Fruit fly (Drosophila melanogaster) whole organism, prepupa: ENCODE results near the gene CG12725.

ENCODE experiments used
- Blimp-1 ChIP-seq: fragments of 200-800 bp; sonication (Bioruptor generic); optimal IDR thresholded peaks from 3 replicates; lab custom pipeline; 2017; ENCODE audit warnings: missing biosample characterization, missing genetic modification characterization, mild to moderate bottlenecking, moderate library complexity, missing genetic modification reagents
- CG10631 ChIP-seq: fragments of 200-800 bp; sonication (Bioruptor generic); optimal IDR thresholded peaks from 2 replicates; lab custom pipeline; 2016; ENCODE audit warnings: missing biosample characterization, missing genetic modification characterization
- CG10669 ChIP-seq: fragments of 200-800 bp; sonication (Bioruptor generic); optimal IDR thresholded peaks from 3 replicates; lab custom pipeline; 2018; ENCODE audit warnings: missing biosample characterization, mild to moderate bottlenecking, missing genetic modification characterization, moderate library complexity
- CG11294 ChIP-seq: fragments of 200-800 bp; sonication (Bioruptor generic); IDR thresholded peaks from 2 replicates; pipeline ENCODE4 v1.3.6; 2022; ENCODE audit warnings: missing biosample characterization, missing genetic modification characterization
- CG11762 ChIP-seq: fragments of 200-800 bp; sonication (Bioruptor generic); optimal IDR thresholded peaks from 3 replicates; lab custom pipeline; 2016; ENCODE audit warnings: missing biosample characterization, missing genetic modification characterization; ENCODE audit not compliant: insufficient read depth
- CG11902 ChIP-seq: fragments of 200-800 bp; sonication (Bioruptor generic); optimal IDR thresholded peaks from 3 replicates; lab custom pipeline; 2016; ENCODE audit warnings: missing biosample characterization, missing genetic modification characterization
- CG15336 ChIP-seq: fragments of 200-800 bp; sonication (Bioruptor generic); IDR thresholded peaks from 2 replicates; pipeline ENCODE4 v1.3.6; 2022; ENCODE audit warnings: missing biosample characterization, missing genetic modification characterization
- CG16779 ChIP-seq: fragments of 200-800 bp; sonication (Bioruptor generic); optimal IDR thresholded peaks from 3 replicates; lab custom pipeline; 2017; ENCODE audit warnings: missing biosample characterization, mild to moderate bottlenecking, missing genetic modification characterization
- CG31627 ChIP-seq: fragments of 200-800 bp; sonication (Bioruptor generic); optimal IDR thresholded peaks from 3 replicates; lab custom pipeline; 2016; ENCODE audit warnings: missing biosample characterization, missing genetic modification characterization
- CG32006 ChIP-seq: fragments of 200-800 bp; sonication (Bioruptor generic); optimal IDR thresholded peaks from 3 replicates; lab custom pipeline; 2017; ENCODE audit warnings: missing biosample characterization, mild to moderate bottlenecking, missing genetic modification characterization
- CG6163 ChIP-seq: fragments of 200-800 bp; sonication (Bioruptor generic); IDR thresholded peaks from 3 replicates; pipeline ENCODE4 v1.3.6; 2022; ENCODE audit warnings: missing biosample characterization, missing genetic modification characterization
- CG6276 ChIP-seq: fragments of 200-800 bp; sonication (Bioruptor generic); optimal IDR thresholded peaks from 2 replicates; lab custom pipeline; 2017; ENCODE audit warnings: missing biosample characterization, mild to moderate bottlenecking, missing genetic modification characterization
- CG6792 ChIP-seq: fragments of 200-800 bp; sonication (Bioruptor generic); optimal IDR thresholded peaks from 3 replicates; lab custom pipeline; 2016; ENCODE audit warnings: missing biosample characterization, missing genetic modification characterization
- CG6808 ChIP-seq: fragments of 200-800 bp; sonication (Bioruptor generic); optimal IDR thresholded peaks from 3 replicates; lab custom pipeline; 2017; ENCODE audit warnings: missing biosample characterization, missing genetic modification characterization, mild to moderate bottlenecking, moderate library complexity, missing genetic modification reagents
- CG6854 ChIP-seq: fragments of 200-800 bp; sonication (Bioruptor generic); optimal IDR thresholded peaks from 2 replicates; lab custom pipeline; 2017; ENCODE audit warnings: missing biosample characterization, mild to moderate bottlenecking, missing genetic modification characterization
- CG7368 ChIP-seq: fragments of 200-800 bp; sonication (Bioruptor generic); optimal IDR thresholded peaks from 3 replicates; lab custom pipeline; 2016; ENCODE audit warnings: missing biosample characterization, missing genetic modification characterization
- CG8119 ChIP-seq: fragments of 200-800 bp; sonication (Bioruptor generic); IDR thresholded peaks from 3 replicates; pipeline ENCODE4 v1.3.6; 2022; ENCODE audit warnings: missing biosample characterization, missing genetic modification characterization
- CG8319 ChIP-seq: fragments of 200-800 bp; sonication (Bioruptor generic); optimal IDR thresholded peaks from 3 replicates; lab custom pipeline; 2016; ENCODE audit warnings: missing biosample characterization, missing genetic modification characterization
- CG8632 ChIP-seq: fragments of 200-800 bp; sonication (Bioruptor generic); optimal IDR thresholded peaks from 3 replicates; lab custom pipeline; 2016; ENCODE audit warnings: missing biosample characterization, missing genetic modification characterization
- CG9139 ChIP-seq: fragments of 200-800 bp; sonication (Bioruptor generic); optimal IDR thresholded peaks from 3 replicates; lab custom pipeline; 2017; ENCODE audit warnings: missing biosample characterization, mild to moderate bottlenecking, missing genetic modification characterization
- Eip75B ChIP-seq: fragments of 200-800 bp; sonication (Bioruptor generic); optimal IDR thresholded peaks from 3 replicates; lab custom pipeline; 2016; ENCODE audit warnings: missing biosample characterization, missing genetic modification characterization
- Eip78C ChIP-seq: fragments of 200-800 bp; sonication (Bioruptor generic); peaks from one replicate; lab custom pipeline; 2016; ENCODE audit warnings: missing biosample characterization, missing genetic modification characterization
- Eip93F ChIP-seq: fragments of 200-800 bp; sonication (Bioruptor generic); optimal IDR thresholded peaks from 2 replicates; lab custom pipeline; 2016; ENCODE audit warnings: missing biosample characterization, mild to moderate bottlenecking, missing genetic modification characterization
- Ets96B ChIP-seq: fragments of 200-800 bp; optimal IDR thresholded peaks from 2 replicates; lab custom pipeline; 2019; ENCODE audit warnings: missing biosample characterization, mild to moderate bottlenecking, missing genetic modification characterization, moderate library complexity
- Gug ChIP-seq: fragments of 200-800 bp; sonication (Bioruptor generic); IDR thresholded peaks from 2 replicates; pipeline ENCODE4 v1.3.6; 2022; ENCODE audit warnings: missing biosample characterization, missing genetic modification characterization
- Hr38 ChIP-seq: sonication (Bioruptor generic); optimal IDR thresholded peaks from 2 replicates; lab custom pipeline; 2016; ENCODE audit warnings: missing biosample characterization, missing genetic modification characterization
- Hr39 ChIP-seq: fragments of 200-800 bp; sonication (Bioruptor generic); optimal IDR thresholded peaks from 2 replicates; lab custom pipeline; 2016; ENCODE audit warnings: missing biosample characterization, missing genetic modification characterization
- Hr4 ChIP-seq: fragments of 200-800 bp; sonication (Bioruptor generic); optimal IDR thresholded peaks from 3 replicates; lab custom pipeline; 2016; ENCODE audit warnings: missing biosample characterization, missing genetic modification characterization
- Lpt ChIP-seq: fragments of 200-800 bp; sonication (Bioruptor generic); optimal IDR thresholded peaks from 3 replicates; lab custom pipeline; 2016; ENCODE audit warnings: missing biosample characterization, missing genetic modification characterization
- Met ChIP-seq: fragments of 200-800 bp; sonication (Bioruptor generic); optimal IDR thresholded peaks from 3 replicates; lab custom pipeline; 2016; ENCODE audit warnings: missing biosample characterization, missing genetic modification characterization
- Smox ChIP-seq: fragments of 200-800 bp; sonication (Bioruptor generic); optimal IDR thresholded peaks from 3 replicates; lab custom pipeline; 2016; ENCODE audit warnings: missing biosample characterization, missing genetic modification characterization
- Sox102F ChIP-seq: fragments of 200-800 bp; sonication (Bioruptor generic); optimal IDR thresholded peaks from 2 replicates; lab custom pipeline; 2016; ENCODE audit warnings: missing biosample characterization, mild to moderate bottlenecking, missing genetic modification characterization
- Sox14 ChIP-seq: fragments of 200-800 bp; sonication (Bioruptor generic); optimal IDR thresholded peaks from 3 replicates; lab custom pipeline; 2016; ENCODE audit warnings: missing biosample characterization, missing genetic modification characterization
- cyc ChIP-seq: fragments of 200-800 bp; sonication (Bioruptor generic); optimal IDR thresholded peaks from 3 replicates; lab custom pipeline; 2016; ENCODE audit warnings: missing biosample characterization, missing genetic modification characterization
- dac ChIP-seq: fragments of 200-800 bp; sonication (Bioruptor generic); optimal IDR thresholded peaks from 2 replicates; lab custom pipeline; 2017; ENCODE audit warnings: missing biosample characterization, mild to moderate bottlenecking, missing genetic modification characterization
- dsx ChIP-seq: fragments of 200-800 bp; optimal IDR thresholded peaks from 3 replicates; lab custom pipeline; 2019; ENCODE audit warnings: missing biosample characterization, mild to moderate bottlenecking, missing genetic modification characterization, moderate library complexity; ENCODE audit not compliant: poor library complexity, severe bottlenecking
- eg ChIP-seq: fragments of 200-800 bp; sonication (Bioruptor generic); IDR thresholded peaks from 3 replicates; pipeline ENCODE4 v1.3.6; 2022; ENCODE audit warnings: missing biosample characterization, missing genetic modification characterization
- esn ChIP-seq: fragments of 200-800 bp; sonication (Bioruptor generic); optimal IDR thresholded peaks from 2 replicates; lab custom pipeline; 2016; ENCODE audit warnings: missing biosample characterization, mild to moderate bottlenecking, missing genetic modification characterization, moderate library complexity
- fd59A ChIP-seq: fragments of 200-800 bp; sonication (Bioruptor generic); optimal IDR thresholded peaks from 2 replicates; lab custom pipeline; 2017; ENCODE audit warnings: missing biosample characterization, mild to moderate bottlenecking, missing genetic modification characterization, missing genetic modification reagents
- fd85E ChIP-seq: fragments of 200-800 bp; sonication (Bioruptor generic); optimal IDR thresholded peaks from 3 replicates; lab custom pipeline; 2016; ENCODE audit warnings: missing biosample characterization, missing genetic modification characterization
- fkh ChIP-seq: fragments of 200-800 bp; sonication (Bioruptor generic); optimal IDR thresholded peaks from 3 replicates; lab custom pipeline; 2017; ENCODE audit warnings: missing biosample characterization, mild to moderate bottlenecking, missing genetic modification characterization, moderate library complexity
- lz ChIP-seq: fragments of 200-800 bp; sonication (Bioruptor generic); optimal IDR thresholded peaks from 3 replicates; lab custom pipeline; 2016; ENCODE audit warnings: missing biosample characterization, missing genetic modification characterization
- net ChIP-seq: fragments of 200-800 bp; sonication (Bioruptor generic); optimal IDR thresholded peaks from 3 replicates; lab custom pipeline; 2016; ENCODE audit warnings: missing biosample characterization, missing genetic modification characterization
- pdm3 ChIP-seq: fragments of 200-800 bp; sonication (Bioruptor generic); optimal IDR thresholded peaks from 3 replicates; lab custom pipeline; 2016; ENCODE audit warnings: missing biosample characterization, missing genetic modification characterization
- salr ChIP-seq, 2 experiments: fragments of 200-800 bp; sonication (Bioruptor generic); optimal IDR thresholded peaks; 3 replicates each; lab custom pipeline; 2016 to 2018; ENCODE audit warnings: missing biosample characterization in 2 of 2, missing genetic modification characterization in 2 of 2, mild to moderate bottlenecking in 1 of 2
- spab ChIP-seq: fragments of 200-800 bp; sonication (Bioruptor generic); optimal IDR thresholded peaks from 2 replicates; lab custom pipeline; 2017; ENCODE audit warnings: missing biosample characterization, mild to moderate bottlenecking, missing genetic modification characterization, missing genetic modification reagents
- ss ChIP-seq, 2 experiments: fragments of 200-800 bp; sonication (Bioruptor generic); optimal IDR thresholded peaks; 2 replicates in 1 of 2; 3 replicates in 1 of 2; lab custom pipeline; 2017 to 2018; ENCODE audit warnings: mild to moderate bottlenecking in 2 of 2, missing biosample characterization in 2 of 2, missing genetic modification characterization in 2 of 2, moderate library complexity in 1 of 2
- topi ChIP-seq: fragments of 200-800 bp; sonication (Bioruptor generic); optimal IDR thresholded peaks from 3 replicates; lab custom pipeline; 2016; ENCODE audit warnings: missing biosample characterization, missing genetic modification characterization
- vri ChIP-seq: fragments of 200-800 bp; sonication (Bioruptor generic); optimal IDR thresholded peaks from 3 replicates; lab custom pipeline; 2016; ENCODE audit warnings: missing biosample characterization, mild to moderate bottlenecking, missing genetic modification characterization

The CG12725 gene

DNA sequence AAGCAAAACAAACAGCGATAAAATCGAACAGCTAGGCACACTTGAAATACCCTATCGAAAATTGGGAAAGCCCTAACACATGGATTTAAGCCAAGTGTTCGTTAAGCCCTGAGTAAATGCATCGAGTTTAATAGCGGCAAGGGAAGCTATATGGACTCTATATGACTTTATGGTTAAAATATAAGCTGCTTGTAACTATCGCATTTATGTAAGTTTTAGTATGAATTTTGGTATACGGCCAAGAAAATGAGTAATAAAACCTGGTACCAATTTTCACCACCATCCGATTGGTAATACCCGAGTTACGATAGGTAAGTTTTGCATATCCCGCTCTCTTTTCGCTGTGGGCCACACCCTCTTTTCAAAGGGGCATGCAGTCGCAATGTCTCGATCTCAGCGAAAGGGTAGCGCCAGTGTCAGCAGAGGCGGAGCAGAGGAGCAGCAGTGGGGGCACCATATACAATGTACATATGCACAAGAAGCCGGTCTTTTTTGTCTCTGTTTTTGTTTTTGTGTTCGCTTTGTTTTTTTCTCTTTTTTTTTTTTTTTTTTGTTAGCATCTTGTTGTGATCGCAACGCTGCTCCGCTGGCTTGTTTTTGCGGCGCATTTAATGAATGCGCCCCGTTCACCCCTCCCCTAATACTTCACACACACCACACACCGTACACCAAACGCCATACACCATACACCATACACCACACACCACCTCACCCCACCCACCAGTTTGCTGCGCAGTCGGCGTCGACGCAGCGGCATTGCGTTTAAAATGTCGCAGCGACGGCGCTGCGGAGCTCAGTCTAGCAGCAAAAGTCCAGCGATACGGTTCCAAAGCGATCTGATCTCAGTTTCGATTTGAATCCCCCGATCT, 1.5 kb upstream of the CG12725 start, which contains the start of gene GstT4:
Gene GstT4 (plus strand): TSS at position 788 of the 869 bp plus-strand sequence.
- TF ChIP-seq CG6163 (GFP tag; lab: Robert Waterston, UW) (peak; percentile 99), fkh (peak; percentile 80), CG32006 (GFP tag; lab: Kevin White, UChicago) (peak; percentile 70), pdm3 (GFP tag; lab: Kevin White, UChicago) (peak; percentile 89), CG7368 (GFP tag; lab: Kevin White, UChicago) (peak; percentile 95), Sox102F (GFP tag; lab: Kevin White, UChicago) (peak; percentile 85), ss (GFP tag; optimal IDR thresholded peaks at IDR 0.05; lab: Kevin White, UChicago) (peak; percentile 96 to 98), CG6854 (GFP tag; lab: Kevin White, UChicago) (peak; percentile 75), cyc (GFP tag; lab: Kevin White, UChicago) (peak; percentile 80), esn (peak; percentile 85), Eip78C (GFP tag; lab: Kevin White, UChicago) (peak; percentile 93), CG11762 (GFP tag; lab: Kevin White, UChicago) (peak; percentile 91), lz (GFP tag; lab: Kevin White, UChicago) (peak; percentile 81), CG6792 (GFP tag; lab: Kevin White, UChicago) (peak; percentile 94), Smox (GFP tag; lab: Kevin White, UChicago) (peak; percentile 82), Hr4 (GFP tag; lab: Kevin White, UChicago) (peak; percentile 69), CG31627 (GFP tag; lab: Kevin White, UChicago) (peak; percentile 61), fd85E (GFP tag; lab: Kevin White, UChicago) (peak; percentile 86), Gug (peak; percentile 96), CG8319 (GFP tag; lab: Kevin White, UChicago) (peak; percentile 78), Ets96B (tag; lab: Kevin White, UChicago) (peak; percentile 89), CG11294 (GFP tag; lab: Robert Waterston, UW) (peak; percentile 82), Eip93F (GFP tag; lab: Kevin White, UChicago) (peak; percentile 64), eg (GFP tag; lab: Robert Waterston, UW) (peak; percentile 99), salr (GFP tag; optimal IDR thresholded peaks at IDR 0.05; lab: Kevin White, UChicago) (peak; percentile 64 to 94), dac (peak; percentile 69), CG16779 (peak; percentile 93), Lpt (GFP tag; lab: Kevin White, UChicago) (peak; percentile 99), vri (peak; percentile 96), dsx (GFP tag; lab: Kevin White, UChicago) (peak; percentile 95), Hr38 (GFP tag; lab: Kevin White, UChicago) (peak; percentile 66), Blimp-1 (GFP tag; lab: Kevin White, UChicago) (peak; percentile 16), CG10631 (peak; percentile 96), CG11902 (GFP tag; lab: Kevin White, UChicago) (peak; percentile 25), Hr39 (peak; percentile 42), CG15336 (GFP tag; lab: Robert Waterston, UW) (peak; percentile 97), net (GFP tag; lab: Kevin White, UChicago) (peak; percentile 97), CG9139 (GFP tag; lab: Kevin White, UChicago) (peak; percentile 97), CG6276 (GFP tag; lab: Kevin White, UChicago) (peak; percentile 90), CG10669 (peak; percentile 69), CG8632 (GFP tag; lab: Kevin White, UChicago) (peak; percentile 90), topi (GFP tag; lab: Kevin White, UChicago) (peak; percentile 83), Sox14 (GFP tag; lab: Kevin White, UChicago) (peak; percentile 93), CG6808 (GFP tag; lab: Kevin White, UChicago) (peak; percentile 94), CG8119 (GFP tag; lab: Robert Waterston, UW) (peak; percentile 98), fd59A (GFP tag; lab: Kevin White, UChicago) (peak; percentile 61), spab (GFP tag; lab: Kevin White, UChicago) (peak; percentile 89), Met (GFP tag; lab: Kevin White, UChicago) (peak; percentile 70), Eip75B (GFP tag; lab: Kevin White, UChicago) (peak; percentile 94)
